Worm (Caenorhabditis elegans) whole organism, L1 larva: ENCODE measurements around the gene W09C2.8.

Source experiments
- aha-1 ChIP-seq: fragments of 150-350 bp; optimal IDR thresholded peaks from 2 replicates; lab custom pipeline; 2014; ENCODE audit warnings: missing biosample characterization, missing genetic modification characterization
- alr-1 ChIP-seq: fragments of 200-800 bp; sonication (Bioruptor generic); optimal IDR thresholded peaks from 2 replicates; lab custom pipeline; 2018; ENCODE audit warnings: borderline replicate concordance, mild to moderate bottlenecking, missing genetic modification characterization, missing compliant biosample characterization
- blmp-1 ChIP-seq: fragments of 150-350 bp; optimal IDR thresholded peaks from 2 replicates; lab custom pipeline; 2014; ENCODE audit warnings: missing biosample characterization, missing genetic modification characterization
- ceh-63 ChIP-seq: fragments of 200-800 bp; sonication (Bioruptor generic); optimal IDR thresholded peaks from 2 replicates; lab custom pipeline; 2018; ENCODE audit warnings: mild to moderate bottlenecking, missing genetic modification characterization, missing compliant biosample characterization
- ceh-82 ChIP-seq, 3 experiments: fragments of 150-350 bp in 1 of 3; sonication (generic microtip) in 2 of 3; optimal IDR thresholded peaks; 2 replicates each; lab custom pipeline; 2014 to 2017; ENCODE audit warnings: missing biosample characterization in 3 of 3, missing genetic modification characterization in 3 of 3
- ceh-88 ChIP-seq: fragments of 200-800 bp; sonication (Bioruptor generic); IDR thresholded peaks from 2 replicates; pipeline ENCODE4 v1.3.6; 2022; ENCODE audit warnings: missing genetic modification characterization, missing compliant biosample characterization
- efl-3 ChIP-seq: fragments of 200-800 bp; sonication (Bioruptor generic); optimal IDR thresholded peaks from 2 replicates; lab custom pipeline; 2018; ENCODE audit warnings: mild to moderate bottlenecking, missing genetic modification characterization, missing compliant biosample characterization
- mdl-1 ChIP-seq, 2 experiments: fragments of 150-350 bp; optimal IDR thresholded peaks; 2 replicates each; lab custom pipeline; 2014 to 2017; ENCODE audit warnings: missing biosample characterization in 2 of 2, missing genetic modification characterization in 2 of 2, inconsistent platforms in 1 of 2
- nhr-12 ChIP-seq: sonication (generic microtip); optimal IDR thresholded peaks from 2 replicates; lab custom pipeline; 2017; ENCODE audit warnings: missing biosample characterization, missing genetic modification characterization
- rnt-1 ChIP-seq: sonication (generic microtip); optimal IDR thresholded peaks from 2 replicates; lab custom pipeline; 2016; ENCODE audit warnings: mild to moderate bottlenecking, missing genetic modification characterization, moderate library complexity, missing compliant biosample characterization
- sptf-1 ChIP-seq: fragments of 150-350 bp; optimal IDR thresholded peaks from 2 replicates; lab custom pipeline; 2014; ENCODE audit warnings: missing biosample characterization, missing genetic modification characterization
- swsn-7 ChIP-seq: sonication (generic microtip); optimal IDR thresholded peaks from 2 replicates; lab custom pipeline; 2016; ENCODE audit warnings: missing genetic modification characterization, missing compliant biosample characterization
- tbx-2 ChIP-seq: sonication (generic microtip); optimal IDR thresholded peaks from 2 replicates; lab custom pipeline; 2016; ENCODE audit warnings: missing genetic modification characterization, missing compliant biosample characterization
- zag-1 ChIP-seq: fragments of 150-350 bp; optimal IDR thresholded peaks from 2 replicates; lab custom pipeline; 2014; ENCODE audit warnings: missing biosample characterization, missing genetic modification characterization

DNA sequence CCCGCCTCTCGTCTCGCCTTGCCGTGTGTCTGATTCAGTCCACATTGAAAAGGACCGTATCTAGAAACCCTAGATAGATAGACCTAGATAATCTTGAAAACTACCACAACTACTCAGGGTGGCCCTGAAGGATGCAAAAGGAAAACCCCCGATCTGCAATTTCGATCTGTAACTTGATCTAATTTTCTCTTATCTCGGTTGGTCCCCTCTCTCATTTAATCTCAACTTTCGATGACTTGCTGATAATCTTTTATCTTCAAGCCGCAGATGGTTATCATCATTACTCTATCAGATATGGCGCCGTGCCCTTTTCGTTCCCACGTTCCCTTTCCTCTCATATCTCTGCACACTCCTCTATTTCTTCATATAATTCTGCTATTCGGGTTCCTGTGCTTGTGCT, 8.7 kb downstream of the W09C2.8 start:
- TF ChIP-seq sptf-1 (no peak), zag-1 (tag; lab: Kevin White, UChicago) (no peak), tbx-2 (tag; lab: Kevin White, UChicago) (no peak), ceh-88 (GFP tag; lab: Robert Waterston, UW) (no peak), ceh-63 (GFP tag; lab: Kevin White, UChicago) (no peak), efl-3 (peak; percentile 76), rnt-1 (peak; percentile 70), blmp-1 (tag; lab: Kevin White, UChicago) (peak; percentile 22), alr-1 (no peak), nhr-12 (tag; lab: Kevin White, UChicago) (no peak), swsn-7 (tag; lab: Kevin White, UChicago) (no peak), mdl-1 (tag; optimal IDR thresholded peaks at IDR 0.05; lab: Kevin White, UChicago) (no peak), ceh-82 (tag; optimal IDR thresholded peaks at IDR 0.05; lab: Kevin White, UChicago) (no peak), aha-1 (no peak)
